Fruit fly (Drosophila melanogaster) whole organism, embryonic: ENCODE results near the gene Ku80.
A peak's percentile ranks its signal among the peaks of the same experiment; 100 is the strongest.

Experiments
- ATbp ChIP-seq: fragments of 200-800 bp; sonication (Bioruptor generic); optimal IDR thresholded peaks from 2 replicates; lab custom pipeline; 2017; ENCODE audit warnings: missing biosample characterization, mild to moderate bottlenecking, missing genetic modification characterization, missing genetic modification reagents
- CG10431 ChIP-seq: fragments of 200-800 bp; sonication (Bioruptor generic); optimal IDR thresholded peaks from 3 replicates; lab custom pipeline; 2018; ENCODE audit warnings: missing biosample characterization, mild to moderate bottlenecking, missing genetic modification characterization
- CG10462 ChIP-seq: fragments of 200-800 bp; sonication (Bioruptor generic); optimal IDR thresholded peaks from 2 replicates; lab custom pipeline; 2016; ENCODE audit warnings: missing biosample characterization, missing genetic modification characterization
- CG10654 ChIP-seq: fragments of 200-800 bp; sonication (Bioruptor generic); optimal IDR thresholded peaks from 2 replicates; lab custom pipeline; 2016; ENCODE audit warnings: missing biosample characterization, missing genetic modification characterization
- CG11696 ChIP-seq: fragments of 200-800 bp; sonication (Bioruptor generic); IDR thresholded peaks from 2 replicates; pipeline ENCODE4 v1.3.6; 2022; ENCODE audit warnings: missing biosample characterization, missing genetic modification characterization
- CG11723 ChIP-seq: fragments of 200-800 bp; sonication (Bioruptor generic); optimal IDR thresholded peaks from 2 replicates; lab custom pipeline; 2017; ENCODE audit warnings: missing biosample characterization, mild to moderate bottlenecking, missing genetic modification characterization
- CG12942 ChIP-seq: fragments of 200-800 bp; sonication (Bioruptor generic); optimal IDR thresholded peaks from 3 replicates; lab custom pipeline; 2016; ENCODE audit warnings: missing biosample characterization, missing genetic modification characterization
- CG15011 ChIP-seq: fragments of 200-800 bp; sonication (Bioruptor generic); optimal IDR thresholded peaks from 3 replicates; lab custom pipeline; 2018; ENCODE audit warnings: missing biosample characterization, mild to moderate bottlenecking, missing genetic modification characterization
- CG15073 ChIP-seq: fragments of 200-800 bp; sonication (Bioruptor generic); optimal IDR thresholded peaks from 2 replicates; lab custom pipeline; 2016; ENCODE audit warnings: missing biosample characterization, missing genetic modification characterization
- CG16863 ChIP-seq: fragments of 200-800 bp; sonication (Bioruptor generic); optimal IDR thresholded peaks from 3 replicates; lab custom pipeline; 2016; ENCODE audit warnings: missing biosample characterization, missing genetic modification characterization
- CG17186 ChIP-seq: fragments of 200-800 bp; sonication (Bioruptor generic); optimal IDR thresholded peaks from 3 replicates; lab custom pipeline; 2017; ENCODE audit warnings: missing biosample characterization, missing genetic modification reagents, missing genetic modification characterization
- CG17912 ChIP-seq: fragments of 200-800 bp; sonication (Bioruptor generic); optimal IDR thresholded peaks from 2 replicates; lab custom pipeline; 2018; ENCODE audit warnings: missing biosample characterization, mild to moderate bottlenecking, missing genetic modification characterization
- CG18262 ChIP-seq: fragments of 200-800 bp; optimal IDR thresholded peaks from 3 replicates; lab custom pipeline; 2019; ENCODE audit warnings: missing biosample characterization, mild to moderate bottlenecking, missing genetic modification characterization, moderate library complexity
- CG18476 ChIP-seq: fragments of 200-800 bp; sonication (Bioruptor generic); optimal IDR thresholded peaks from 2 replicates; lab custom pipeline; 2016; ENCODE audit warnings: missing biosample characterization, mild to moderate bottlenecking, missing genetic modification characterization
- CG31365 ChIP-seq: fragments of 200-800 bp; sonication (Bioruptor generic); optimal IDR thresholded peaks from 2 replicates; lab custom pipeline; 2018; ENCODE audit warnings: missing biosample characterization, mild to moderate bottlenecking, missing genetic modification characterization
- CG3838 ChIP-seq: fragments of 200-800 bp; sonication (Bioruptor generic); optimal IDR thresholded peaks from 3 replicates; lab custom pipeline; 2016; ENCODE audit warnings: missing biosample characterization, missing genetic modification characterization
- CG42726 ChIP-seq: fragments of 200-800 bp; sonication (Bioruptor generic); IDR thresholded peaks from 2 replicates; pipeline ENCODE4 v1.3.6; 2022; ENCODE audit warnings: missing biosample characterization, missing genetic modification characterization; ENCODE audit not compliant: partially characterized antibody
- CG4707 ChIP-seq: fragments of 200-800 bp; sonication (Bioruptor generic); optimal IDR thresholded peaks from 2 replicates; lab custom pipeline; 2018; ENCODE audit warnings: missing biosample characterization, mild to moderate bottlenecking, missing genetic modification characterization, moderate library complexity
- CG6683 ChIP-seq: fragments of 200-800 bp; sonication (Bioruptor generic); optimal IDR thresholded peaks from 2 replicates; lab custom pipeline; 2017; ENCODE audit warnings: missing biosample characterization, mild to moderate bottlenecking, missing genetic modification characterization, missing genetic modification reagents
- CG7745 ChIP-seq: fragments of 200-800 bp; sonication (Bioruptor generic); optimal IDR thresholded peaks from 2 replicates; lab custom pipeline; 2018; ENCODE audit warnings: missing biosample characterization, mild to moderate bottlenecking, missing genetic modification characterization, moderate library complexity
- CG7987 ChIP-seq: fragments of 200-800 bp; sonication (Bioruptor generic); optimal IDR thresholded peaks from 2 replicates; lab custom pipeline; 2018; ENCODE audit warnings: missing biosample characterization, mild to moderate bottlenecking, missing genetic modification characterization, moderate library complexity
- CG9876 ChIP-seq: fragments of 200-800 bp; sonication (Bioruptor generic); optimal IDR thresholded peaks from 2 replicates; lab custom pipeline; 2016; ENCODE audit warnings: missing biosample characterization, missing genetic modification characterization
- Camta ChIP-seq: fragments of 200-800 bp; sonication (Bioruptor generic); optimal IDR thresholded peaks from 2 replicates; lab custom pipeline; 2016; ENCODE audit warnings: missing biosample characterization, missing genetic modification characterization
- D ChIP-seq, 2 experiments: fragments of 200-800 bp in 1 of 2; fragments of >200 bp in 1 of 2; sonication (Bioruptor generic) in 1 of 2; optimal IDR thresholded peaks; 2 replicates in 1 of 2; 3 replicates in 1 of 2; lab custom pipeline; 2017; ENCODE audit warnings: mild to moderate bottlenecking in 1 of 2, missing biosample characterization in 1 of 2, missing genetic modification characterization in 1 of 2, missing genetic modification reagents in 1 of 2
- D19B ChIP-seq: fragments of 200-800 bp; sonication (Bioruptor generic); optimal IDR thresholded peaks from 2 replicates; lab custom pipeline; 2017; ENCODE audit warnings: missing biosample characterization, mild to moderate bottlenecking, missing genetic modification characterization
- Dad ChIP-seq: fragments of 200-800 bp; sonication (Bioruptor generic); optimal IDR thresholded peaks from 3 replicates; lab custom pipeline; 2016; ENCODE audit warnings: missing biosample characterization, missing genetic modification characterization
- Dref ChIP-seq: fragments of 200-800 bp; sonication (Bioruptor generic); IDR thresholded peaks from 2 replicates; pipeline ENCODE4 v1.3.6; 2022; ENCODE audit warnings: missing biosample characterization, missing genetic modification characterization
- HHEX ChIP-seq: fragments of 200-800 bp; sonication (Bioruptor generic); optimal IDR thresholded peaks from 3 replicates; lab custom pipeline; 2017; ENCODE audit warnings: missing biosample characterization, mild to moderate bottlenecking, missing genetic modification characterization, missing genetic modification reagents
- Kr ChIP-seq: fragments of 200-800 bp; sonication (Bioruptor generic); optimal IDR thresholded peaks from 2 replicates; lab custom pipeline; 2017; ENCODE audit warnings: missing biosample characterization, mild to moderate bottlenecking, missing genetic modification characterization
- Lpt ChIP-seq: fragments of >200 bp; optimal IDR thresholded peaks from 2 replicates; lab custom pipeline; 2018; ENCODE audit warnings: missing biosample characterization, missing genetic modification characterization
- Med ChIP-seq: fragments of 200-800 bp; sonication (Bioruptor generic); peaks from one replicate; lab custom pipeline; 2016; ENCODE audit warnings: missing biosample characterization, missing genetic modification characterization, mild to moderate bottlenecking, inconsistent platforms, moderate library complexity
- NFAT ChIP-seq: fragments of 200-800 bp; sonication (Bioruptor generic); IDR thresholded peaks from 2 replicates; pipeline ENCODE4 v1.3.6; 2022; ENCODE audit warnings: missing biosample characterization, missing genetic modification characterization
- Nf-YB ChIP-seq: fragments of 200-800 bp; sonication (Bioruptor generic); optimal IDR thresholded peaks from 3 replicates; lab custom pipeline; 2019; ENCODE audit warnings: missing biosample characterization, mild to moderate bottlenecking, missing genetic modification characterization, moderate library complexity
- Rx ChIP-seq: fragments of 200-800 bp; sonication (Bioruptor generic); IDR thresholded peaks from 2 replicates; pipeline ENCODE4 v1.3.6; 2022; ENCODE audit warnings: missing biosample characterization, missing genetic modification characterization
- Vsx1 ChIP-seq: fragments of 200-800 bp; sonication (Bioruptor generic); optimal IDR thresholded peaks from 2 replicates; lab custom pipeline; 2017; ENCODE audit warnings: missing biosample characterization, mild to moderate bottlenecking, missing genetic modification characterization, missing genetic modification reagents
- abd-A ChIP-seq: fragments of 200-800 bp; sonication (Bioruptor generic); optimal IDR thresholded peaks from 3 replicates; lab custom pipeline; 2019; ENCODE audit warnings: missing biosample characterization, mild to moderate bottlenecking, missing genetic modification characterization, moderate library complexity
- ash1 ChIP-seq: fragments of 200-800 bp; sonication (Bioruptor generic); optimal IDR thresholded peaks from 2 replicates; lab custom pipeline; 2018; ENCODE audit warnings: missing biosample characterization, mild to moderate bottlenecking, missing genetic modification characterization
- caup ChIP-seq: fragments of 200-800 bp; sonication (Bioruptor generic); optimal IDR thresholded peaks from 3 replicates; lab custom pipeline; 2017; ENCODE audit warnings: missing biosample characterization, mild to moderate bottlenecking, missing genetic modification characterization, moderate library complexity; ENCODE audit not compliant: severe bottlenecking
- danr ChIP-seq: fragments of 200-800 bp; sonication (Bioruptor generic); IDR thresholded peaks from 2 replicates; pipeline ENCODE4 v1.3.6; 2022; ENCODE audit warnings: missing biosample characterization, missing genetic modification characterization
- dysf ChIP-seq: fragments of 200-800 bp; sonication (Bioruptor generic); IDR thresholded peaks from 3 replicates; pipeline ENCODE4 v1.3.6; 2022; ENCODE audit warnings: missing biosample characterization, missing genetic modification characterization
- en ChIP-seq: fragments of 200-800 bp; sonication (Bioruptor generic); optimal IDR thresholded peaks from 2 replicates; lab custom pipeline; 2016; ENCODE audit warnings: missing biosample characterization, missing genetic modification characterization
- fd64A ChIP-seq: fragments of 200-800 bp; sonication (Bioruptor generic); optimal IDR thresholded peaks from 3 replicates; lab custom pipeline; 2018; ENCODE audit warnings: missing biosample characterization, mild to moderate bottlenecking, missing genetic modification characterization
- gfzf ChIP-seq: fragments of 200-800 bp; sonication (Bioruptor generic); optimal IDR thresholded peaks from 2 replicates; lab custom pipeline; 2016; ENCODE audit warnings: missing biosample characterization, mild to moderate bottlenecking, missing genetic modification characterization, moderate library complexity
- gsb-n ChIP-seq: fragments of 200-800 bp; sonication (Bioruptor generic); optimal IDR thresholded peaks from 3 replicates; lab custom pipeline; 2018; ENCODE audit warnings: missing biosample characterization, mild to moderate bottlenecking, missing genetic modification characterization
- ind ChIP-seq: fragments of 200-800 bp; sonication (Bioruptor generic); optimal IDR thresholded peaks from 3 replicates; lab custom pipeline; 2016; ENCODE audit warnings: missing biosample characterization, missing genetic modification characterization
- mirr ChIP-seq: fragments of 200-800 bp; sonication (Bioruptor generic); optimal IDR thresholded peaks from 3 replicates; lab custom pipeline; 2018; ENCODE audit warnings: missing biosample characterization, mild to moderate bottlenecking, missing genetic modification characterization
- repo ChIP-seq: fragments of 200-800 bp; sonication (Bioruptor generic); optimal IDR thresholded peaks from 2 replicates; lab custom pipeline; 2016; ENCODE audit warnings: missing biosample characterization, missing genetic modification characterization
- stc ChIP-seq: fragments of 200-800 bp; sonication (Bioruptor generic); IDR thresholded peaks from 2 replicates; pipeline ENCODE4 v1.3.6; 2022; ENCODE audit warnings: missing biosample characterization, missing genetic modification characterization
- tap ChIP-seq: fragments of 200-800 bp; optimal IDR thresholded peaks from 3 replicates; lab custom pipeline; 2019; ENCODE audit warnings: missing biosample characterization, mild to moderate bottlenecking, missing genetic modification characterization, moderate library complexity
- unc-4 ChIP-seq: fragments of 200-800 bp; sonication (Bioruptor generic); IDR thresholded peaks from 2 replicates; pipeline ENCODE4 v1.3.6; 2022; ENCODE audit warnings: missing biosample characterization, missing genetic modification characterization; ENCODE audit not compliant: partially characterized antibody

Gene Ku80

DNA sequence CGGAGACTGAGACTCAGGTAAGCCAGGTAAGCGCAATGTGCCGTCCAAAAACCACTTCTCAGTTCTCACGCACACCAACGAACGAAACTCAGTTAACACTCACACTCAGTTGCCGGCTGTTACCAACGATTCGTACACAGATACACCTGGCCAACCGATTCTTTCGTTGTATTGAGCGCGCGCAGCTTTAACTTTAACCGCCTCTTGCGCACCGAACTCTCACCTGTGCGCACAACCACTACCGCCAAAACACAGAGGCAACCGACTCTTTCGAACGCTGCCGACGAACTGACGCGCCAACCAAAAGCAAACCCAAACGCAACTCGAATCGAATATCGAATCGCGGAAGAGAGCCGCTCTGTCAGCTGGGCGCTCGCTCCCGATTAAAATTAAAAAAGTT lies 8.5 kb downstream of the Ku80 start, which contains the start of gene Gli:
Gene Gli (minus strand): TSS at position 293 of the 400 bp plus-strand sequence.
- TF ChIP-seq NFAT (GFP tag; lab: Robert Waterston, UW) = peak; percentile 51; the same call in 1 of the 2 replicates
- no peak for TF ChIP-seq CG17912 (GFP tag; lab: Kevin White, UChicago)
- no peak for TF ChIP-seq ash1
- no peak for TF ChIP-seq ind (GFP tag; lab: Kevin White, UChicago)
- peak; percentile 18 for TF ChIP-seq Camta (GFP tag; lab: Kevin White, UChicago)
- no peak for TF ChIP-seq danr (GFP tag; lab: Robert Waterston, UW)
- no peak for TF ChIP-seq repo (GFP tag; lab: Kevin White, UChicago)
- TF ChIP-seq unc-4 = peak; percentile 52
- no peak for TF ChIP-seq CG18476
- 0 out of 2 replicates have a peak, but pooled peaks have one; percentile 14 for TF ChIP-seq Rx (GFP tag; lab: Robert Waterston, UW)
- no peak for TF ChIP-seq CG6683
- no peak for TF ChIP-seq D (optimal IDR thresholded peaks at IDR 0.05; lab: Kevin White, UChicago)
- TF ChIP-seq D (GFP tag; optimal IDR thresholded peaks at IDR 0.05; lab: Kevin White, UChicago) = no peak
- no peak for TF ChIP-seq Vsx1 (GFP tag; lab: Kevin White, UChicago)
- no peak for TF ChIP-seq CG3838 (GFP tag; lab: Kevin White, UChicago)
- TF ChIP-seq Dref (GFP tag; lab: Robert Waterston, UW) = 0 out of 2 replicates have a peak, but pooled peaks have one; percentile 33
- TF ChIP-seq stc = peak; percentile 33; the same call in 1 of the 2 replicates
- no peak for TF ChIP-seq Nf-YB (GFP tag; lab: Kevin White, UChicago)
- no peak for TF ChIP-seq CG18262 (tag; lab: Kevin White, UChicago)
- no peak for TF ChIP-seq CG15073
- peak; percentile 46 for TF ChIP-seq mirr (GFP tag; lab: Kevin White, UChicago)
- peak; percentile 59 for TF ChIP-seq CG7987 (GFP tag; lab: Kevin White, UChicago)
- no peak for TF ChIP-seq Lpt (GFP tag; lab: Kevin White, UChicago)
- no peak for TF ChIP-seq CG17186 (GFP tag; lab: Kevin White, UChicago)
- no peak for TF ChIP-seq CG10654 (GFP tag; lab: Kevin White, UChicago)
- TF ChIP-seq CG16863 = no peak
- no peak for TF ChIP-seq CG12942 (GFP tag; lab: Kevin White, UChicago)
- peak; percentile 19 for TF ChIP-seq Dad (GFP tag; lab: Kevin White, UChicago)
- peak; percentile 85 for TF ChIP-seq CG42726 (GFP tag; lab: Robert Waterston, UW)
- TF ChIP-seq gsb-n (tag; lab: Kevin White, UChicago) = no peak
- peak; percentile 96 for TF ChIP-seq Med (GFP tag; lab: Kevin White, UChicago)
- no peak for TF ChIP-seq CG10431 (GFP tag; lab: Kevin White, UChicago)
- no peak for TF ChIP-seq D19B (GFP tag; lab: Kevin White, UChicago)
- peak; percentile 27; the same call in 1 of the 3 replicates for TF ChIP-seq dysf
- no peak for TF ChIP-seq Kr (GFP tag; lab: Kevin White, UChicago)
- no peak for TF ChIP-seq CG7745
- peak; percentile 38 for TF ChIP-seq tap (tag; lab: Kevin White, UChicago)
- TF ChIP-seq fd64A = no peak
- no peak for TF ChIP-seq HHEX
- TF ChIP-seq en (GFP tag; lab: Kevin White, UChicago) = no peak
- TF ChIP-seq ATbp (GFP tag; lab: Kevin White, UChicago) = no peak
- TF ChIP-seq CG11723 (GFP tag; lab: Kevin White, UChicago) = no peak
- TF ChIP-seq gfzf = no peak
- no peak for TF ChIP-seq CG15011 (GFP tag; lab: Kevin White, UChicago)
- no peak for TF ChIP-seq CG9876
- TF ChIP-seq CG4707 (GFP tag; lab: Kevin White, UChicago) = no peak
- no peak for TF ChIP-seq CG31365
- no peak for TF ChIP-seq CG10462
- TF ChIP-seq caup (GFP tag; lab: Kevin White, UChicago) = peak; percentile 51
- TF ChIP-seq CG11696 (GFP tag; lab: Robert Waterston, UW) = 0 out of 2 replicates have a peak, but pooled peaks have one; percentile 21
- no peak for TF ChIP-seq abd-A (tag; lab: Kevin White, UChicago)
